Fruit fly (Drosophila melanogaster) whole organism, prepupa: ENCODE results near the gene CG42592.

Experiments used
- CG10631 ChIP-seq: fragments of 200-800 bp; sonication (Bioruptor generic); optimal IDR thresholded peaks from 2 replicates; lab custom pipeline; 2016; ENCODE audit warnings: missing biosample characterization, missing genetic modification characterization
- CG10669 ChIP-seq: fragments of 200-800 bp; sonication (Bioruptor generic); optimal IDR thresholded peaks from 3 replicates; lab custom pipeline; 2018; ENCODE audit warnings: missing biosample characterization, mild to moderate bottlenecking, missing genetic modification characterization, moderate library complexity
- CG11294 ChIP-seq: fragments of 200-800 bp; sonication (Bioruptor generic); IDR thresholded peaks from 2 replicates; pipeline ENCODE4 v1.3.6; 2022; ENCODE audit warnings: missing biosample characterization, missing genetic modification characterization
- CG11762 ChIP-seq: fragments of 200-800 bp; sonication (Bioruptor generic); optimal IDR thresholded peaks from 3 replicates; lab custom pipeline; 2016; ENCODE audit warnings: missing biosample characterization, missing genetic modification characterization; ENCODE audit not compliant: insufficient read depth
- CG11902 ChIP-seq: fragments of 200-800 bp; sonication (Bioruptor generic); optimal IDR thresholded peaks from 3 replicates; lab custom pipeline; 2016; ENCODE audit warnings: missing biosample characterization, missing genetic modification characterization
- CG15336 ChIP-seq: fragments of 200-800 bp; sonication (Bioruptor generic); IDR thresholded peaks from 2 replicates; pipeline ENCODE4 v1.3.6; 2022; ENCODE audit warnings: missing biosample characterization, missing genetic modification characterization
- CG1621 ChIP-seq: fragments of 200-800 bp; sonication (Bioruptor generic); optimal IDR thresholded peaks from 3 replicates; lab custom pipeline; 2018; ENCODE audit warnings: missing biosample characterization, mild to moderate bottlenecking, missing genetic modification characterization
- CG16779 ChIP-seq: fragments of 200-800 bp; sonication (Bioruptor generic); optimal IDR thresholded peaks from 3 replicates; lab custom pipeline; 2017; ENCODE audit warnings: missing biosample characterization, mild to moderate bottlenecking, missing genetic modification characterization
- CG3032 ChIP-seq: fragments of 200-800 bp; optimal IDR thresholded peaks from 2 replicates; lab custom pipeline; 2019; ENCODE audit warnings: missing biosample characterization, mild to moderate bottlenecking, missing genetic modification characterization, moderate library complexity
- CG32006 ChIP-seq: fragments of 200-800 bp; sonication (Bioruptor generic); optimal IDR thresholded peaks from 3 replicates; lab custom pipeline; 2017; ENCODE audit warnings: missing biosample characterization, mild to moderate bottlenecking, missing genetic modification characterization
- CG3919 ChIP-seq: fragments of 200-800 bp; sonication (Bioruptor generic); optimal IDR thresholded peaks from 3 replicates; lab custom pipeline; 2016; ENCODE audit warnings: missing biosample characterization, missing genetic modification characterization
- CG4318 ChIP-seq: fragments of 200-800 bp; sonication (Bioruptor generic); optimal IDR thresholded peaks from 3 replicates; lab custom pipeline; 2017; ENCODE audit warnings: missing biosample characterization, mild to moderate bottlenecking, missing genetic modification characterization
- CG6163 ChIP-seq: fragments of 200-800 bp; sonication (Bioruptor generic); IDR thresholded peaks from 3 replicates; pipeline ENCODE4 v1.3.6; 2022; ENCODE audit warnings: missing biosample characterization, missing genetic modification characterization
- CG6808 ChIP-seq: fragments of 200-800 bp; sonication (Bioruptor generic); optimal IDR thresholded peaks from 3 replicates; lab custom pipeline; 2017; ENCODE audit warnings: missing biosample characterization, missing genetic modification characterization, mild to moderate bottlenecking, moderate library complexity, missing genetic modification reagents
- CG6854 ChIP-seq: fragments of 200-800 bp; sonication (Bioruptor generic); optimal IDR thresholded peaks from 2 replicates; lab custom pipeline; 2017; ENCODE audit warnings: missing biosample characterization, mild to moderate bottlenecking, missing genetic modification characterization
- CG7368 ChIP-seq: fragments of 200-800 bp; sonication (Bioruptor generic); optimal IDR thresholded peaks from 3 replicates; lab custom pipeline; 2016; ENCODE audit warnings: missing biosample characterization, missing genetic modification characterization
- CG8119 ChIP-seq: fragments of 200-800 bp; sonication (Bioruptor generic); IDR thresholded peaks from 3 replicates; pipeline ENCODE4 v1.3.6; 2022; ENCODE audit warnings: missing biosample characterization, missing genetic modification characterization
- CG8319 ChIP-seq: fragments of 200-800 bp; sonication (Bioruptor generic); optimal IDR thresholded peaks from 3 replicates; lab custom pipeline; 2016; ENCODE audit warnings: missing biosample characterization, missing genetic modification characterization
- CG8632 ChIP-seq: fragments of 200-800 bp; sonication (Bioruptor generic); optimal IDR thresholded peaks from 3 replicates; lab custom pipeline; 2016; ENCODE audit warnings: missing biosample characterization, missing genetic modification characterization
- Ets96B ChIP-seq: fragments of 200-800 bp; optimal IDR thresholded peaks from 2 replicates; lab custom pipeline; 2019; ENCODE audit warnings: missing biosample characterization, mild to moderate bottlenecking, missing genetic modification characterization, moderate library complexity
- Gug ChIP-seq: fragments of 200-800 bp; sonication (Bioruptor generic); IDR thresholded peaks from 2 replicates; pipeline ENCODE4 v1.3.6; 2022; ENCODE audit warnings: missing biosample characterization, missing genetic modification characterization
- Hr38 ChIP-seq: sonication (Bioruptor generic); optimal IDR thresholded peaks from 2 replicates; lab custom pipeline; 2016; ENCODE audit warnings: missing biosample characterization, missing genetic modification characterization
- Hr39 ChIP-seq: fragments of 200-800 bp; sonication (Bioruptor generic); optimal IDR thresholded peaks from 2 replicates; lab custom pipeline; 2016; ENCODE audit warnings: missing biosample characterization, missing genetic modification characterization
- Hr4 ChIP-seq: fragments of 200-800 bp; sonication (Bioruptor generic); optimal IDR thresholded peaks from 3 replicates; lab custom pipeline; 2016; ENCODE audit warnings: missing biosample characterization, missing genetic modification characterization
- Lpt ChIP-seq: fragments of 200-800 bp; sonication (Bioruptor generic); optimal IDR thresholded peaks from 3 replicates; lab custom pipeline; 2016; ENCODE audit warnings: missing biosample characterization, missing genetic modification characterization
- Smox ChIP-seq: fragments of 200-800 bp; sonication (Bioruptor generic); optimal IDR thresholded peaks from 3 replicates; lab custom pipeline; 2016; ENCODE audit warnings: missing biosample characterization, missing genetic modification characterization
- Sox102F ChIP-seq: fragments of 200-800 bp; sonication (Bioruptor generic); optimal IDR thresholded peaks from 2 replicates; lab custom pipeline; 2016; ENCODE audit warnings: missing biosample characterization, mild to moderate bottlenecking, missing genetic modification characterization
- Sox14 ChIP-seq: fragments of 200-800 bp; sonication (Bioruptor generic); optimal IDR thresholded peaks from 3 replicates; lab custom pipeline; 2016; ENCODE audit warnings: missing biosample characterization, missing genetic modification characterization
- Sox15 ChIP-seq: fragments of 200-800 bp; sonication (Bioruptor generic); optimal IDR thresholded peaks from 3 replicates; lab custom pipeline; 2016; ENCODE audit warnings: missing biosample characterization, missing genetic modification characterization
- achi ChIP-seq: fragments of 200-800 bp; sonication (Bioruptor generic); optimal IDR thresholded peaks from 3 replicates; lab custom pipeline; 2016; ENCODE audit warnings: missing biosample characterization, missing genetic modification characterization
- acj6 ChIP-seq: fragments of 200-800 bp; sonication (Bioruptor generic); optimal IDR thresholded peaks from 3 replicates; lab custom pipeline; 2016; ENCODE audit warnings: missing biosample characterization, missing genetic modification characterization
- cyc ChIP-seq: fragments of 200-800 bp; sonication (Bioruptor generic); optimal IDR thresholded peaks from 3 replicates; lab custom pipeline; 2016; ENCODE audit warnings: missing biosample characterization, missing genetic modification characterization
- dac ChIP-seq: fragments of 200-800 bp; sonication (Bioruptor generic); optimal IDR thresholded peaks from 2 replicates; lab custom pipeline; 2017; ENCODE audit warnings: missing biosample characterization, mild to moderate bottlenecking, missing genetic modification characterization
- dsx ChIP-seq: fragments of 200-800 bp; optimal IDR thresholded peaks from 3 replicates; lab custom pipeline; 2019; ENCODE audit warnings: missing biosample characterization, mild to moderate bottlenecking, missing genetic modification characterization, moderate library complexity; ENCODE audit not compliant: poor library complexity, severe bottlenecking
- eg ChIP-seq: fragments of 200-800 bp; sonication (Bioruptor generic); IDR thresholded peaks from 3 replicates; pipeline ENCODE4 v1.3.6; 2022; ENCODE audit warnings: missing biosample characterization, missing genetic modification characterization
- fd59A ChIP-seq: fragments of 200-800 bp; sonication (Bioruptor generic); optimal IDR thresholded peaks from 2 replicates; lab custom pipeline; 2017; ENCODE audit warnings: missing biosample characterization, mild to moderate bottlenecking, missing genetic modification characterization, missing genetic modification reagents
- fd85E ChIP-seq: fragments of 200-800 bp; sonication (Bioruptor generic); optimal IDR thresholded peaks from 3 replicates; lab custom pipeline; 2016; ENCODE audit warnings: missing biosample characterization, missing genetic modification characterization
- lz ChIP-seq: fragments of 200-800 bp; sonication (Bioruptor generic); optimal IDR thresholded peaks from 3 replicates; lab custom pipeline; 2016; ENCODE audit warnings: missing biosample characterization, missing genetic modification characterization
- net ChIP-seq: fragments of 200-800 bp; sonication (Bioruptor generic); optimal IDR thresholded peaks from 3 replicates; lab custom pipeline; 2016; ENCODE audit warnings: missing biosample characterization, missing genetic modification characterization
- salr ChIP-seq, 2 experiments: fragments of 200-800 bp; sonication (Bioruptor generic); optimal IDR thresholded peaks; 3 replicates each; lab custom pipeline; 2016 to 2018; ENCODE audit warnings: missing biosample characterization in 2 of 2, missing genetic modification characterization in 2 of 2, mild to moderate bottlenecking in 1 of 2
- spab ChIP-seq: fragments of 200-800 bp; sonication (Bioruptor generic); optimal IDR thresholded peaks from 2 replicates; lab custom pipeline; 2017; ENCODE audit warnings: missing biosample characterization, mild to moderate bottlenecking, missing genetic modification characterization, missing genetic modification reagents
- ss ChIP-seq, 2 experiments: fragments of 200-800 bp; sonication (Bioruptor generic); optimal IDR thresholded peaks; 2 replicates in 1 of 2; 3 replicates in 1 of 2; lab custom pipeline; 2017 to 2018; ENCODE audit warnings: mild to moderate bottlenecking in 2 of 2, missing biosample characterization in 2 of 2, missing genetic modification characterization in 2 of 2, moderate library complexity in 1 of 2
- vri ChIP-seq: fragments of 200-800 bp; sonication (Bioruptor generic); optimal IDR thresholded peaks from 3 replicates; lab custom pipeline; 2016; ENCODE audit warnings: missing biosample characterization, mild to moderate bottlenecking, missing genetic modification characterization

CG42592 gene

dm6 chr3R:29858806-29859205 is 22.7 kb upstream of the CG42592 start, which contains the start of gene CG7824:
Gene CG7824 (minus strand): TSS chr3R:29858936.
- TF ChIP-seq CG1621 (peak; percentile 41), Sox15 (GFP tag; lab: Kevin White, UChicago) (no peak), ss (GFP tag; optimal IDR thresholded peaks at IDR 0.05; lab: Kevin White, UChicago) (no peak), CG16779 (no peak), CG6808 (GFP tag; lab: Kevin White, UChicago) (no peak), CG8319 (GFP tag; lab: Kevin White, UChicago) (no peak)

- TF ChIP-seq CG6854: peak; percentile 7
- no peak for TF ChIP-seq Sox102F (GFP tag; lab: Kevin White, UChicago)
Observed at dm6 chr3R:29857228-29857627, 21.1 kb upstream of the CG42592 start, which contains the start of gene dgt1. Gene dgt1 (minus strand): TSS chr3R:29857491.

- no peak for TF ChIP-seq spab
- peak; percentile 66 for TF ChIP-seq CG1621
- peak; percentile 10 for TF ChIP-seq CG8632 (GFP tag; lab: Kevin White, UChicago)
- TF ChIP-seq achi (GFP tag; lab: Kevin White, UChicago): peak; percentile 50
- TF ChIP-seq CG8119: peak; percentile 91
- TF ChIP-seq CG7368 (GFP tag; lab: Kevin White, UChicago): peak; percentile 38
- TF ChIP-seq CG32006 (GFP tag; lab: Kevin White, UChicago): peak; percentile 94
- TF ChIP-seq vri (GFP tag; lab: Kevin White, UChicago): no peak
- peak; percentile 86 for TF ChIP-seq dac (GFP tag; lab: Kevin White, UChicago)
- TF ChIP-seq net (GFP tag; lab: Kevin White, UChicago): no peak
- peak; percentile 67 for TF ChIP-seq CG3032 (tag; lab: Kevin White, UChicago)
- peak; percentile 45 for TF ChIP-seq dsx (GFP tag; lab: Kevin White, UChicago)
- peak in 1 of 2 experiments; percentile 65 for TF ChIP-seq salr (GFP tag; optimal IDR thresholded peaks at IDR 0.05; lab: Kevin White, UChicago)
- peak; percentile 84 for TF ChIP-seq Gug (GFP tag; lab: Robert Waterston, UW)
- TF ChIP-seq CG4318 (GFP tag; lab: Kevin White, UChicago): peak; percentile 88
- TF ChIP-seq eg (GFP tag; lab: Robert Waterston, UW): peak; percentile 91
- no peak for TF ChIP-seq CG10631 (GFP tag; lab: Kevin White, UChicago)
- TF ChIP-seq Sox102F (GFP tag; lab: Kevin White, UChicago): no peak
- TF ChIP-seq Ets96B: peak; percentile 64
- TF ChIP-seq cyc: no peak
- peak; percentile 92 for TF ChIP-seq CG15336 (GFP tag; lab: Robert Waterston, UW)
- TF ChIP-seq Lpt: peak; percentile 48
- TF ChIP-seq Hr4 (GFP tag; lab: Kevin White, UChicago): peak; percentile 93
- TF ChIP-seq CG16779: peak; percentile 9
- TF ChIP-seq fd59A (GFP tag; lab: Kevin White, UChicago): peak; percentile 61
- peak; percentile 5 for TF ChIP-seq CG11762 (GFP tag; lab: Kevin White, UChicago)
- TF ChIP-seq CG6163 (GFP tag; lab: Robert Waterston, UW): peak; percentile 91
- TF ChIP-seq CG11294 (GFP tag; lab: Robert Waterston, UW): peak; percentile 50; the same call in 1 of the 2 replicates
- TF ChIP-seq Sox15 (GFP tag; lab: Kevin White, UChicago): peak; percentile 3
- no peak for TF ChIP-seq lz (GFP tag; lab: Kevin White, UChicago)
- TF ChIP-seq Hr38: peak; percentile 22
Observed at dm6 chr3R:29847126-29847525, 11.0 kb upstream of the CG42592 start.

dm6 chr3R:29841293-29841791 is 5.3 kb upstream of the CG42592 start, which contains the start of gene Cad99C:
Gene Cad99C (plus strand): TSS chr3R:29841657.
- no peak for TF ChIP-seq CG8319 (GFP tag; lab: Kevin White, UChicago)
- TF ChIP-seq acj6 (GFP tag; lab: Kevin White, UChicago): no peak
- no peak for TF ChIP-seq cyc
- TF ChIP-seq Sox15 (GFP tag; lab: Kevin White, UChicago): no peak
- TF ChIP-seq CG11902: no peak
- TF ChIP-seq CG3919 (GFP tag; lab: Kevin White, UChicago): peak; percentile 39
- no peak for TF ChIP-seq Hr4 (GFP tag; lab: Kevin White, UChicago)
- TF ChIP-seq Sox14 (GFP tag; lab: Kevin White, UChicago): no peak
- TF ChIP-seq lz (GFP tag; lab: Kevin White, UChicago): peak; percentile 5
- TF ChIP-seq Ets96B: peak; percentile 7
- no peak for TF ChIP-seq CG32006 (GFP tag; lab: Kevin White, UChicago)
- no peak for TF ChIP-seq CG10669 (GFP tag; lab: Kevin White, UChicago)
- TF ChIP-seq CG11294 (GFP tag; lab: Robert Waterston, UW): no peak
- no peak for TF ChIP-seq fd85E (GFP tag; lab: Kevin White, UChicago)
- no peak for TF ChIP-seq Smox (GFP tag; lab: Kevin White, UChicago)
- no peak for TF ChIP-seq Hr39 (GFP tag; lab: Kevin White, UChicago)
- TF ChIP-seq Gug (GFP tag; lab: Robert Waterston, UW): no peak
- TF ChIP-seq CG1621: no peak
- TF ChIP-seq CG15336 (GFP tag; lab: Robert Waterston, UW): peak; percentile 26; the same call in 1 of the 2 replicates
- peak; percentile 34 to 54 for TF ChIP-seq ss (GFP tag; optimal IDR thresholded peaks at IDR 0.05; lab: Kevin White, UChicago)
- peak; percentile 34; the same call in 1 of the 3 replicates for TF ChIP-seq CG8119
- TF ChIP-seq CG6808 (GFP tag; lab: Kevin White, UChicago): no peak
